Worm (Caenorhabditis elegans): ENCODE results near the gene F17E9.4.

ce11 chrIV:8354572-8354971, 6.4 kb downstream of the F17E9.4 start, which contains the start of gene F17E9.3:
- TF ChIP-seq ztf-23 (GFP tag; IDR thresholded peaks at IDR 0.05) (no peak), flt-1 (GFP tag; IDR thresholded peaks at IDR 0.05) (no peak), klf-2 (GFP tag; conservative IDR thresholded peaks at IDR 0.05) (no peak), cog-1 (tag; optimal IDR thresholded peaks at IDR 0.05) (no peak), med-1 (GFP tag; optimal IDR thresholded peaks at IDR 0.05; ENCODE audit: insufficient read depth) (no peak)
